Worm (Caenorhabditis elegans) whole organism, late embryonic: ENCODE results near the gene lea-1.

Experiments used
- C38D4.7 ChIP-seq: fragments of 200-800 bp; sonication (Bioruptor generic); optimal IDR thresholded peaks from 2 replicates; lab custom pipeline; 2018; ENCODE audit warnings: mild to moderate bottlenecking, missing genetic modification characterization, moderate library complexity, missing compliant biosample characterization
- F13H6.1 ChIP-seq: sonication (generic microtip); optimal IDR thresholded peaks from 2 replicates; lab custom pipeline; 2016; ENCODE audit warnings: missing genetic modification characterization, missing compliant biosample characterization
- K09A11.1 ChIP-seq: sonication (generic microtip); optimal IDR thresholded peaks from 2 replicates; lab custom pipeline; 2017; ENCODE audit warnings: antibody characterized with exemption, mild to moderate bottlenecking, missing genetic modification characterization, missing compliant biosample characterization; ENCODE audit not compliant: insufficient read depth
- T23F11.4 ChIP-seq: fragments of 200-800 bp; sonication (Bioruptor generic); optimal IDR thresholded peaks from 2 replicates; lab custom pipeline; 2018; ENCODE audit warnings: mild to moderate bottlenecking, missing genetic modification characterization, missing compliant biosample characterization
- ama-1 ChIP-seq: fragments of 150-350 bp; optimal IDR thresholded peaks from 2 replicates; lab custom pipeline; 2014
- ceh-14 ChIP-seq: sonication (generic microtip); optimal IDR thresholded peaks from 2 replicates; lab custom pipeline; 2016; ENCODE audit warnings: missing genotype, missing genetic modification characterization, missing compliant biosample characterization
- ceh-19 ChIP-seq: fragments of 200-800 bp; sonication (Bioruptor generic); optimal IDR thresholded peaks from 2 replicates; lab custom pipeline; 2018; ENCODE audit warnings: mild to moderate bottlenecking, missing genetic modification characterization, missing compliant biosample characterization
- ceh-22 ChIP-seq: sonication (generic microtip); optimal IDR thresholded peaks from 2 replicates; lab custom pipeline; 2017; ENCODE audit warnings: missing biosample characterization, missing genetic modification characterization
- ceh-24 ChIP-seq: sonication (generic microtip); optimal IDR thresholded peaks from 2 replicates; lab custom pipeline; 2016; ENCODE audit warnings: mild to moderate bottlenecking, missing genetic modification characterization, missing compliant biosample characterization
- ceh-30 ChIP-seq: fragments of 150-350 bp; optimal IDR thresholded peaks from 2 replicates; lab custom pipeline; 2014; ENCODE audit warnings: missing biosample characterization, missing genetic modification characterization
- ceh-31 ChIP-seq: sonication (generic microtip); optimal IDR thresholded peaks from 2 replicates; lab custom pipeline; 2016; ENCODE audit warnings: missing genetic modification characterization, missing compliant biosample characterization
- ceh-48 ChIP-seq: sonication (generic microtip); optimal IDR thresholded peaks from 2 replicates; lab custom pipeline; 2016; ENCODE audit warnings: missing genetic modification characterization, inconsistent platforms, missing compliant biosample characterization
- ceh-6 ChIP-seq: fragments of 200-800 bp; sonication (Bioruptor generic); optimal IDR thresholded peaks from 2 replicates; lab custom pipeline; 2018; ENCODE audit warnings: mild to moderate bottlenecking, missing genetic modification characterization, missing compliant biosample characterization
- elt-2 ChIP-seq: sonication (generic microtip); optimal IDR thresholded peaks from 2 replicates; lab custom pipeline; 2016; ENCODE audit warnings: missing genetic modification reagents, missing genetic modification characterization, missing compliant biosample characterization
- eyg-1 ChIP-seq: sonication (generic microtip); optimal IDR thresholded peaks from 2 replicates; lab custom pipeline; 2016; ENCODE audit warnings: missing genotype, missing genetic modification characterization, missing compliant biosample characterization
- fkh-6 ChIP-seq: sonication (generic microtip); optimal IDR thresholded peaks from 2 replicates; lab custom pipeline; 2016; ENCODE audit warnings: missing genetic modification characterization, missing compliant biosample characterization
- gmeb-2 ChIP-seq: sonication (generic microtip); optimal IDR thresholded peaks from 2 replicates; lab custom pipeline; 2016; ENCODE audit warnings: missing genetic modification characterization, inconsistent platforms, missing compliant biosample characterization
- hlh-13 ChIP-seq: fragments of 200-800 bp; sonication (Bioruptor generic); optimal IDR thresholded peaks from 2 replicates; lab custom pipeline; 2018; ENCODE audit warnings: mild to moderate bottlenecking, missing genetic modification characterization, missing compliant biosample characterization
- hlh-15 ChIP-seq: sonication (generic microtip); optimal IDR thresholded peaks from 2 replicates; lab custom pipeline; 2016; ENCODE audit warnings: missing genetic modification characterization, missing compliant biosample characterization
- hlh-30 ChIP-seq: sonication (generic microtip); optimal IDR thresholded peaks from 2 replicates; lab custom pipeline; 2017; ENCODE audit warnings: antibody characterized with exemption, missing genetic modification characterization, missing compliant biosample characterization; ENCODE audit not compliant: insufficient read depth
- lim-6 ChIP-seq: sonication (generic microtip); optimal IDR thresholded peaks from 2 replicates; lab custom pipeline; 2016; ENCODE audit warnings: missing genetic modification characterization, missing compliant biosample characterization
- lin-11 ChIP-seq: fragments of 200-800 bp; sonication (Bioruptor generic); optimal IDR thresholded peaks from 2 replicates; lab custom pipeline; 2018; ENCODE audit warnings: mild to moderate bottlenecking, missing genetic modification characterization, missing compliant biosample characterization
- mec-3 ChIP-seq: sonication (generic microtip); optimal IDR thresholded peaks from 2 replicates; lab custom pipeline; 2016; ENCODE audit warnings: borderline replicate concordance, missing genetic modification characterization, missing compliant biosample characterization
- nfya-1 ChIP-seq: sonication (generic microtip); optimal IDR thresholded peaks from 2 replicates; lab custom pipeline; 2017; ENCODE audit warnings: missing genetic modification characterization, mild to moderate bottlenecking, missing compliant biosample characterization, antibody characterized with exemption, moderate library complexity
- nhr-11 ChIP-seq: fragments of 150-350 bp; optimal IDR thresholded peaks from 2 replicates; lab custom pipeline; 2014; ENCODE audit warnings: missing biosample characterization, missing genetic modification characterization
- npax-4 ChIP-seq: sonication (generic microtip); optimal IDR thresholded peaks from 2 replicates; lab custom pipeline; 2016; ENCODE audit warnings: missing genetic modification characterization, missing compliant biosample characterization
- odd-2 ChIP-seq: sonication (generic microtip); optimal IDR thresholded peaks from 2 replicates; lab custom pipeline; 2017; ENCODE audit warnings: antibody characterized with exemption, mild to moderate bottlenecking, missing genetic modification characterization, missing compliant biosample characterization
- pax-1 ChIP-seq: fragments of 150-350 bp; optimal IDR thresholded peaks from 2 replicates; lab custom pipeline; 2014; ENCODE audit warnings: missing biosample characterization, missing genetic modification characterization
- pqm-1 ChIP-seq: sonication (generic microtip); optimal IDR thresholded peaks from 2 replicates; lab custom pipeline; 2016; ENCODE audit warnings: missing genetic modification characterization, missing compliant biosample characterization
- ref-2 ChIP-seq: sonication (generic microtip); optimal IDR thresholded peaks from 2 replicates; lab custom pipeline; 2016; ENCODE audit warnings: missing genetic modification characterization, missing compliant biosample characterization
- sox-2 ChIP-seq: fragments of 200-800 bp; sonication (Bioruptor generic); IDR thresholded peaks from 2 replicates; pipeline ENCODE4 v1.3.6; 2022; ENCODE audit warnings: missing genetic modification reagents, missing genetic modification characterization, missing compliant biosample characterization
- sox-4 ChIP-seq: sonication (generic microtip); optimal IDR thresholded peaks from 2 replicates; lab custom pipeline; 2017; ENCODE audit warnings: mild to moderate bottlenecking, missing genetic modification characterization, inconsistent platforms, missing compliant biosample characterization
- syd-9 ChIP-seq: sonication (generic microtip); optimal IDR thresholded peaks from 2 replicates; lab custom pipeline; 2016; ENCODE audit warnings: mild to moderate bottlenecking, missing genetic modification characterization, moderate library complexity, missing compliant biosample characterization
- tbx-2 ChIP-seq: sonication (generic microtip); optimal IDR thresholded peaks from 2 replicates; lab custom pipeline; 2016; ENCODE audit warnings: missing genetic modification characterization, missing compliant biosample characterization
- ttx-3 ChIP-seq: sonication (generic microtip); optimal IDR thresholded peaks from 2 replicates; lab custom pipeline; 2016; ENCODE audit warnings: missing genetic modification reagents, missing genetic modification characterization, missing compliant biosample characterization
- unc-3 ChIP-seq, 2 experiments: fragments of 200-800 bp in 1 of 2; sonication (Bioruptor generic) in 1 of 2; sonication (generic microtip) in 1 of 2; conservative IDR thresholded peaks in 1 of 2; optimal IDR thresholded peaks in 1 of 2; 2 replicates each; pipeline versions ENCODE4 v1.3.6 to Lab custom; 2016 to 2022; ENCODE audit warnings: missing compliant biosample characterization in 2 of 2, missing genetic modification characterization in 2 of 2, missing genetic modification reagents in 1 of 2
- unc-42 ChIP-seq: sonication (generic microtip); optimal IDR thresholded peaks from 2 replicates; lab custom pipeline; 2016; ENCODE audit warnings: missing genotype, missing genetic modification characterization, missing compliant biosample characterization
- unc-55 ChIP-seq: sonication (generic microtip); optimal IDR thresholded peaks from 2 replicates; lab custom pipeline; 2017; ENCODE audit warnings: missing biosample characterization, missing genetic modification reagents, missing genetic modification characterization
- zip-5 ChIP-seq: sonication (generic microtip); optimal IDR thresholded peaks from 2 replicates; lab custom pipeline; 2016; ENCODE audit warnings: missing genetic modification characterization, missing compliant biosample characterization
- ztf-16 ChIP-seq: sonication (generic microtip); optimal IDR thresholded peaks from 2 replicates; lab custom pipeline; 2017; ENCODE audit warnings: missing genetic modification characterization, missing compliant biosample characterization

The lea-1 gene

ce11 chrV:10012639-10013038 lies 916 bp downstream of the lea-1 start:
- TF ChIP-seq ceh-22 (tag; lab: Kevin White, UChicago) (no peak), ama-1 (lab: Kevin White, UChicago) (no peak), elt-2 (peak; percentile 69), syd-9 (tag; lab: Kevin White, UChicago) (no peak)

- TF ChIP-seq hlh-13 (GFP tag; lab: Kevin White, UChicago) (no peak), ttx-3 (tag; lab: Kevin White, UChicago) (no peak), zip-5 (tag; lab: Kevin White, UChicago) (no peak), tbx-2 (no peak), ceh-48 (tag; lab: Kevin White, UChicago) (no peak), ceh-6 (GFP tag; lab: Kevin White, UChicago) (no peak), ceh-24 (tag; lab: Kevin White, UChicago) (no peak), unc-42 (tag; lab: Kevin White, UChicago) (no peak), K09A11.1 (no peak), nhr-11 (tag; lab: Kevin White, UChicago) (no peak), lin-11 (no peak), T23F11.4 (no peak)
Measured at ce11 chrV:10018291-10018690, 6.6 kb downstream of the lea-1 start.

DNA sequence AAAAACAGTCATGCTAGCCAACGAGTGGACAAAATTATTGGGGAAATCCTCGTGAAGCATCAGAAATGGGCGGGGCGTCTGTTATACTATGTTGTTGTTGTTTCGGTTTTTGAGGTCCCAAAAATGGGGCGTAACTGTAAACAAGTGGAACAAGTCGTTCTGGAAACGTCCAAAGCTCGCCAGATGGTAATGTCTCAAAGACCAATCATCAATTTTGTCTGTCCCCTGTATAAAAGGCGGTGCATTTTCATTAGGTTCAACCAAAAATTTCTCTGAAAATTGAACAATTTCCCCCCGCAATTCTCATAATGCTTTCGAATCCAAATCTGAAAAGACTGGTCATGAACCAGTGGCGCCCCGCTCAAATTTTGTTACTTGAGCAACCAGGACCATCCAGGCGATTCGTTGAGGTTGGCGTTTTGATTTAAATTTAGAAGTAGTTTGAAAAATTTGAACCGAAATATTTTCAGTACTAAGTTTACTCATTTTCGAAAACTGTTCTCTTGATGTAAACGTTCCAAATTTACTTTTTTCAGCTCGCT lies 7.4 kb downstream of the lea-1 start:
- TF ChIP-seq odd-2 (tag; lab: Kevin White, UChicago): no peak
- TF ChIP-seq sox-2: no peak
- TF ChIP-seq tbx-2: no peak

DNA sequence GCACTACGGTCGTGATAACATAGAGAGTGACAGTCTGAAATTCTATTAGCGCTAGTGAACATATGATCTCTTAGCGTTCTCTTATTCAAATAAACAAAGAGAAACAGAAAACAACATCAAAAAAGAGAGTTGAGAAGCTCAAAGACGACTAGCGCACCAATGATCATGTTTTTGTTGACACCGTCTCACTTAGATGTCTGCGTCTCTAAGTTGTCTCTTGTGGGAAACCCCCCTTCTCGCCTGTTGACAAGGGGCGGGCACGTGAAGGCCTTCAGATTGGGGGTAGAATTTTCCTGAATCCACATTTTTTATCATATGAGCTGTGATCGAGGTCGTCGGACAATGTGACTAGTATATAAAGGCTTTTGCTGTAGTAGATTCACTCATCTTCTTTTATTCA lies 8.2 kb downstream of the lea-1 start:
- TF ChIP-seq npax-4 (tag; lab: Kevin White, UChicago) (no peak), nfya-1 (tag; lab: Kevin White, UChicago) (peak; percentile 6), K09A11.1 (no peak), ama-1 (lab: Kevin White, UChicago) (no peak), F13H6.1 (tag; lab: Kevin White, UChicago) (no peak), unc-55 (peak; percentile 46), hlh-30 (tag; lab: Kevin White, UChicago) (peak; percentile 31)

ce11 chrV:10023062-10023536 lies 11.4 kb downstream of the lea-1 start:
- TF ChIP-seq ceh-14 (tag; lab: Kevin White, UChicago) (no peak), C38D4.7 (no peak), gmeb-2 (tag; lab: Kevin White, UChicago) (no peak), ceh-6 (GFP tag; lab: Kevin White, UChicago) (no peak), lin-11 (no peak), ceh-24 (tag; lab: Kevin White, UChicago) (no peak), hlh-15 (tag; lab: Kevin White, UChicago) (no peak), ceh-30 (no peak), pax-1 (tag; lab: Kevin White, UChicago) (no peak), unc-3 (GFP tag; conservative IDR thresholded peaks at IDR 0.05; lab: Robert Waterston, UW) (no peak), unc-3 (tag; optimal IDR thresholded peaks at IDR 0.05; lab: Kevin White, UChicago) (no peak)
- TF ChIP-seq, all 69 proteins: peak for 0

DNA sequence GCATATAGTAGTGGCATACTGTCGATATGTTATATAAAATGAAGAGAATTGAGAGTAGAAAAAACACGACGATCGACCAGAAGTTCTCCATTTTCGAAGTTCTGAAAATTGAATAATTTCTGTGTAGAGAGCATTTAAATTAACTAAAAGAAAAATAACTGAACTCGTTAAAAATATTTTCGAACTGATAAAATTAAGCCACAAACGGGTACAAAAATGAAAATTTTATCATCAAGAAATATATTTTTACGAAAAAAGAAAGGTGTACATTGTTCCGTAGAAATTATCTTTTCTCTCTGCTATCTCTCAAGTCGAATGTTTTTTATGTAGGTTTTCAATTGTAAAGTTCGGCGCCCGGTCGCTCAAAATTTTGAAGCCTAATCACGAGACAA lies 19.3 kb downstream of the lea-1 start, which contains the start of gene acl-2:
TSS of gene acl-2 (minus strand) at position 101 of the 392 bp plus-strand sequence.
- no peak for TF ChIP-seq ztf-16
- no peak for TF ChIP-seq unc-3 (GFP tag; conservative IDR thresholded peaks at IDR 0.05; lab: Robert Waterston, UW)
- TF ChIP-seq unc-3 (tag; optimal IDR thresholded peaks at IDR 0.05; lab: Kevin White, UChicago): no peak
- TF ChIP-seq eyg-1 (tag; lab: Kevin White, UChicago): no peak
- TF ChIP-seq ceh-31: no peak
- no peak for TF ChIP-seq nfya-1 (tag; lab: Kevin White, UChicago)
- no peak for TF ChIP-seq ceh-6 (GFP tag; lab: Kevin White, UChicago)
- TF ChIP-seq ceh-24 (tag; lab: Kevin White, UChicago): no peak
- TF ChIP-seq sox-4 (tag; lab: Kevin White, UChicago): no peak
- no peak for TF ChIP-seq mec-3 (tag; lab: Kevin White, UChicago)
- no peak for TF ChIP-seq ceh-19 (GFP tag; lab: Kevin White, UChicago)
- TF ChIP-seq C38D4.7: no peak
- TF ChIP-seq lim-6 (tag; lab: Kevin White, UChicago): no peak
- TF ChIP-seq syd-9 (tag; lab: Kevin White, UChicago): no peak
- TF ChIP-seq npax-4 (tag; lab: Kevin White, UChicago): no peak
- no peak for TF ChIP-seq nhr-11 (tag; lab: Kevin White, UChicago)
- TF ChIP-seq sox-2: no peak
- no peak for TF ChIP-seq ref-2
- TF ChIP-seq K09A11.1: no peak
- no peak for TF ChIP-seq pqm-1 (tag; lab: Kevin White, UChicago)
- TF ChIP-seq fkh-6: no peak
